Worm (Caenorhabditis elegans) whole organism, mixed stage, embryonic: ENCODE results near the gene Y51H7C.12.

Source experiments
- mep-1 ChIP-seq: fragments of 150-350 bp; optimal IDR thresholded peaks from 2 replicates; lab custom pipeline; 2017; ENCODE audit warnings: missing biosample characterization, missing genetic modification reagents, missing genetic modification characterization, inconsistent platforms
- nhr-28 ChIP-seq: fragments of 150-350 bp; optimal IDR thresholded peaks from 2 replicates; lab custom pipeline; 2014; ENCODE audit warnings: missing biosample characterization, missing genetic modification characterization
- unc-39 ChIP-seq: fragments of 150-350 bp; optimal IDR thresholded peaks from 2 replicates; lab custom pipeline; 2014; ENCODE audit warnings: missing biosample characterization, missing genetic modification characterization
- unc-62 ChIP-seq: fragments of 150-350 bp; optimal IDR thresholded peaks from 2 replicates; lab custom pipeline; 2014; ENCODE audit warnings: missing biosample characterization, missing genetic modification reagents, missing genetic modification characterization
- ztf-11 ChIP-seq: fragments of 150-350 bp; optimal IDR thresholded peaks from 2 replicates; lab custom pipeline; 2014; ENCODE audit warnings: missing biosample characterization, missing genetic modification characterization

- no peak for TF ChIP-seq unc-62 (GFP tag; lab: Kevin White, UChicago)
- no peak for TF ChIP-seq nhr-28 (tag; lab: Kevin White, UChicago)
- no peak for TF ChIP-seq mep-1
- no peak for TF ChIP-seq unc-39 (tag; lab: Kevin White, UChicago)
- no peak for TF ChIP-seq ztf-11 (tag; lab: Kevin White, UChicago)
Observed at ce11 chrII:1397703-1398102, 48.8 kb downstream of the Y51H7C.12 start, which contains the start of gene F54D12.8.
